Worm (Caenorhabditis elegans): ENCODE data around the gene sul-2.

The sul-2 gene

ce11 chrV:8130149-8130661, 27.3 kb upstream of the sul-2 start, which contains the start of gene snap-1 (continued):
- TF ChIP-seq tbx-2 (tag; optimal IDR thresholded peaks at IDR 0.05), result peak; percentile 4
- no peak for TF ChIP-seq C08G9.2 (tag; optimal IDR thresholded peaks at IDR 0.05)
- TF ChIP-seq nfya-1 (tag; optimal IDR thresholded peaks at IDR 0.05), result peak; percentile 26
- TF ChIP-seq ceh-31 (tag; optimal IDR thresholded peaks at IDR 0.05), result peak; percentile 41
- TF ChIP-seq hlh-15 (tag; optimal IDR thresholded peaks at IDR 0.05), result no peak
- TF ChIP-seq pag-3 (tag; optimal IDR thresholded peaks at IDR 0.05; ENCODE audit: borderline replicate concordance), result no peak
- peak; percentile 77 for TF ChIP-seq hlh-30 (tag; optimal IDR thresholded peaks at IDR 0.05; ENCODE audit: insufficient read depth)
- TF ChIP-seq eyg-1 (tag; optimal IDR thresholded peaks at IDR 0.05), result no peak
- no peak for TF ChIP-seq fkh-6 (tag; optimal IDR thresholded peaks at IDR 0.05)
- no peak for TF ChIP-seq mec-3 (tag; optimal IDR thresholded peaks at IDR 0.05; ENCODE audit: borderline replicate concordance)

- TF ChIP-seq T23F11.4 (GFP tag; optimal IDR thresholded peaks at IDR 0.05) (no peak), ceh-14 (tag; optimal IDR thresholded peaks at IDR 0.05) (no peak), pqm-1 (tag; optimal IDR thresholded peaks at IDR 0.05) (no peak), ahr-1 (tag; optimal IDR thresholded peaks at IDR 0.05) (no peak), nhr-11 (tag; optimal IDR thresholded peaks at IDR 0.05) (no peak), elt-4 (tag; optimal IDR thresholded peaks at IDR 0.05) (no peak), gmeb-2 (tag; optimal IDR thresholded peaks at IDR 0.05) (no peak), ceh-48 (tag; optimal IDR thresholded peaks at IDR 0.05) (no peak), ceh-9 (tag; optimal IDR thresholded peaks at IDR 0.05) (no peak), sdc-2 (tag; optimal IDR thresholded peaks at IDR 0.05) (no peak)
These were observed 26.7 kb upstream of the sul-2 start for ce11 chrV:8130812-8131211.

- no peak for TF ChIP-seq hlh-6 (tag; optimal IDR thresholded peaks at IDR 0.05)
- TF ChIP-seq npax-4 (tag; optimal IDR thresholded peaks at IDR 0.05), result no peak
- no peak for TF ChIP-seq unc-55 (GFP tag; optimal IDR thresholded peaks at IDR 0.05)
- TF ChIP-seq ref-2 (tag; optimal IDR thresholded peaks at IDR 0.05), result no peak
- no peak for TF ChIP-seq ztf-16 (tag; optimal IDR thresholded peaks at IDR 0.05)
- TF ChIP-seq gmeb-2 (tag; optimal IDR thresholded peaks at IDR 0.05), result no peak
- no peak for TF ChIP-seq pag-3 (tag; optimal IDR thresholded peaks at IDR 0.05; ENCODE audit: borderline replicate concordance)
- no peak for TF ChIP-seq ceh-30 (tag; optimal IDR thresholded peaks at IDR 0.05)
- TF ChIP-seq elt-4 (tag; optimal IDR thresholded peaks at IDR 0.05), result no peak
- TF ChIP-seq tbx-7 (tag; optimal IDR thresholded peaks at IDR 0.05), result no peak
- TF ChIP-seq ceh-48 (tag; optimal IDR thresholded peaks at IDR 0.05), result no peak
- TF ChIP-seq pax-1 (tag; optimal IDR thresholded peaks at IDR 0.05), result no peak
- TF ChIP-seq ceh-24 (tag; optimal IDR thresholded peaks at IDR 0.05), result no peak
- no peak for TF ChIP-seq sox-2 (GFP tag; IDR thresholded peaks at IDR 0.05)
- no peak for TF ChIP-seq nhr-232 (tag; optimal IDR thresholded peaks at IDR 0.05)
- no peak for TF ChIP-seq ceh-19 (GFP tag; optimal IDR thresholded peaks at IDR 0.05)
- TF ChIP-seq unc-3 (GFP tag; conservative IDR thresholded peaks at IDR 0.05), result no peak
- TF ChIP-seq unc-3 (tag; optimal IDR thresholded peaks at IDR 0.05), result no peak
- no peak for TF ChIP-seq ceh-34 (tag; optimal IDR thresholded peaks at IDR 0.05)
- no peak for TF ChIP-seq lin-11 (tag; optimal IDR thresholded peaks at IDR 0.05)
- no peak for TF ChIP-seq ceh-18 (tag; optimal IDR thresholded peaks at IDR 0.05)
These were observed 25.9 kb upstream of the sul-2 start for ce11 chrV:8131628-8132027.

- no peak for TF ChIP-seq ceh-24 (tag; optimal IDR thresholded peaks at IDR 0.05)
- TF ChIP-seq hlh-6 (tag; optimal IDR thresholded peaks at IDR 0.05), result no peak
- no peak for TF ChIP-seq ceh-18 (tag; optimal IDR thresholded peaks at IDR 0.05)
- TF ChIP-seq tbx-2 (tag; optimal IDR thresholded peaks at IDR 0.05), result no peak
- no peak for TF ChIP-seq odd-2 (tag; optimal IDR thresholded peaks at IDR 0.05)
- TF ChIP-seq ceh-6 (GFP tag; optimal IDR thresholded peaks at IDR 0.05), result no peak
- TF ChIP-seq npax-4 (tag; optimal IDR thresholded peaks at IDR 0.05), result no peak
- TF ChIP-seq unc-3 (GFP tag; conservative IDR thresholded peaks at IDR 0.05), result no peak
- no peak for TF ChIP-seq unc-3 (tag; optimal IDR thresholded peaks at IDR 0.05)
- no peak for TF ChIP-seq T23F11.4 (GFP tag; optimal IDR thresholded peaks at IDR 0.05)
- TF ChIP-seq unc-86 (tag; optimal IDR thresholded peaks at IDR 0.05), result no peak
- no peak for TF ChIP-seq C38D4.7 (GFP tag; optimal IDR thresholded peaks at IDR 0.05)
- no peak for TF ChIP-seq ahr-1 (tag; optimal IDR thresholded peaks at IDR 0.05)
- no peak for TF ChIP-seq mec-3 (tag; optimal IDR thresholded peaks at IDR 0.05; ENCODE audit: borderline replicate concordance)
- TF ChIP-seq ref-2 (tag; optimal IDR thresholded peaks at IDR 0.05), result no peak
- TF ChIP-seq ceh-19 (GFP tag; optimal IDR thresholded peaks at IDR 0.05), result no peak
- no peak for TF ChIP-seq ceh-22 (tag; optimal IDR thresholded peaks at IDR 0.05)
- TF ChIP-seq unc-55 (GFP tag; optimal IDR thresholded peaks at IDR 0.05), result no peak
- no peak for TF ChIP-seq pros-1 (tag; optimal IDR thresholded peaks at IDR 0.05)
- TF ChIP-seq hlh-13 (GFP tag; optimal IDR thresholded peaks at IDR 0.05), result no peak
- no peak for TF ChIP-seq Y22D7AL.16 (tag; optimal IDR thresholded peaks at IDR 0.05)
These were observed 24.6 kb upstream of the sul-2 start, which contains the start of gene D1014.4 for ce11 chrV:8132926-8133325. D1014.4 (plus strand) TSS chrV:8133226.
